Fruit fly (Drosophila melanogaster) whole organism, embryonic: ENCODE data around the gene CG7702.

Experiments
- Blimp-1 ChIP-seq: fragments of 200-800 bp; sonication (Bioruptor generic); optimal IDR thresholded peaks from 3 replicates; lab custom pipeline; 2018; ENCODE audit warnings: missing biosample characterization, missing genetic modification characterization, mild to moderate bottlenecking, moderate library complexity, missing genetic modification reagents
- CG10654 ChIP-seq: fragments of 200-800 bp; sonication (Bioruptor generic); optimal IDR thresholded peaks from 2 replicates; lab custom pipeline; 2016; ENCODE audit warnings: missing biosample characterization, missing genetic modification characterization
- CG13123 ChIP-seq: fragments of 200-800 bp; sonication (Bioruptor generic); optimal IDR thresholded peaks from 2 replicates; lab custom pipeline; 2016; ENCODE audit warnings: missing biosample characterization, missing genetic modification characterization
- CG1647 ChIP-seq: fragments of 200-800 bp; sonication (Bioruptor generic); optimal IDR thresholded peaks from 3 replicates; lab custom pipeline; 2016; ENCODE audit warnings: missing biosample characterization, missing genetic modification characterization
- Dip2 ChIP-seq: fragments of 200-800 bp; sonication (Bioruptor generic); IDR thresholded peaks from 2 replicates; pipeline ENCODE4 v1.3.6; 2022; ENCODE audit warnings: missing biosample characterization, missing genetic modification characterization
- H2.0 ChIP-seq: fragments of 200-800 bp; sonication (Bioruptor generic); IDR thresholded peaks from 2 replicates; pipeline ENCODE4 v1.3.6; 2022; ENCODE audit warnings: missing biosample characterization, missing genetic modification characterization
- HmgD ChIP-seq: fragments of 200-800 bp; sonication (Bioruptor generic); optimal IDR thresholded peaks from 3 replicates; lab custom pipeline; 2016; ENCODE audit warnings: missing biosample characterization, missing genetic modification characterization
- bcd ChIP-seq: fragments of 200-800 bp; sonication (Bioruptor generic); optimal IDR thresholded peaks from 2 replicates; lab custom pipeline; 2017; ENCODE audit warnings: missing biosample characterization, mild to moderate bottlenecking, missing genetic modification characterization
- cad ChIP-seq: fragments of >200 bp; optimal IDR thresholded peaks from 2 replicates; lab custom pipeline; 2017; ENCODE audit warnings: missing biosample characterization, missing genetic modification characterization
- crc ChIP-seq: fragments of 200-800 bp; sonication (Bioruptor generic); optimal IDR thresholded peaks from 2 replicates; lab custom pipeline; 2016; ENCODE audit warnings: missing biosample characterization, missing genetic modification characterization

dm6 chr3R:18721368-18721767 lies 52.2 kb downstream of the CG7702 start:
- no peak for TF ChIP-seq CG1647 (GFP tag; lab: Kevin White, UChicago)
- no peak for TF ChIP-seq HmgD (GFP tag; lab: Kevin White, UChicago)
- TF ChIP-seq cad (GFP tag; lab: Kevin White, UChicago): no peak
- TF ChIP-seq crc (GFP tag; lab: Kevin White, UChicago): no peak
- TF ChIP-seq Dip2 (GFP tag; lab: Robert Waterston, UW): no peak
- TF ChIP-seq CG10654 (GFP tag; lab: Kevin White, UChicago): no peak
- no peak for TF ChIP-seq CG13123 (GFP tag; lab: Kevin White, UChicago)
- no peak for TF ChIP-seq H2.0 (GFP tag; lab: Robert Waterston, UW)
- TF ChIP-seq Blimp-1: no peak
- TF ChIP-seq bcd (GFP tag; lab: Kevin White, UChicago): no peak
